Worm (Caenorhabditis elegans) whole organism, early embryonic: ENCODE measurements around the gene F32D8.13.

Experiments
- ama-1 ChIP-seq: fragments of 150-350 bp; optimal IDR thresholded peaks from 2 replicates; lab custom pipeline; 2014
- ceh-36 ChIP-seq: sonication (generic microtip); optimal IDR thresholded peaks from 2 replicates; lab custom pipeline; 2016; ENCODE audit warnings: missing genetic modification characterization, inconsistent platforms, missing compliant biosample characterization
- flt-1 ChIP-seq: fragments of 200-800 bp; sonication (Bioruptor generic); IDR thresholded peaks from 2 replicates; pipeline ENCODE4 v1.3.6; 2022; ENCODE audit warnings: missing genetic modification characterization, missing compliant biosample characterization
- hmbx-1 ChIP-seq: sonication (generic microtip); optimal IDR thresholded peaks from 2 replicates; lab custom pipeline; 2016; ENCODE audit warnings: mild to moderate bottlenecking, missing genetic modification characterization, missing compliant biosample characterization
- hmg-4 ChIP-seq: fragments of 200-800 bp; sonication (Bioruptor generic); optimal IDR thresholded peaks from 2 replicates; lab custom pipeline; 2018; ENCODE audit warnings: mild to moderate bottlenecking, missing genetic modification characterization, missing compliant biosample characterization
- hnd-1 ChIP-seq: sonication (generic microtip); optimal IDR thresholded peaks from 2 replicates; lab custom pipeline; 2016; ENCODE audit warnings: missing genetic modification characterization, missing compliant biosample characterization
- scrt-1 ChIP-seq: fragments of 200-800 bp; sonication (Bioruptor generic); IDR thresholded peaks from 2 replicates; pipeline ENCODE4 v1.3.6; 2022; ENCODE audit warnings: missing genetic modification characterization, missing compliant biosample characterization
- sea-1 ChIP-seq: fragments of 200-800 bp; sonication (Bioruptor generic); conservative IDR thresholded peaks from 2 replicates; pipeline ENCODE4 v1.3.6; 2022; ENCODE audit warnings: missing genetic modification characterization, missing compliant biosample characterization
- tra-4 ChIP-seq: sonication (generic microtip); optimal IDR thresholded peaks from 2 replicates; lab custom pipeline; 2017; ENCODE audit warnings: missing genetic modification characterization, missing compliant biosample characterization

- TF ChIP-seq hnd-1 (tag; lab: Kevin White, UChicago) (no peak), sea-1 (GFP tag; lab: Robert Waterston, UW) (no peak), hmbx-1 (tag; lab: Kevin White, UChicago) (no peak), scrt-1 (no peak), ama-1 (no peak), ceh-36 (tag; lab: Kevin White, UChicago) (no peak), tra-4 (tag; lab: Kevin White, UChicago) (no peak), hmg-4 (GFP tag; lab: Kevin White, UChicago) (no peak), flt-1 (GFP tag; lab: Robert Waterston, UW) (no peak)
These were observed 29.3 kb upstream of the F32D8.13 start for ce11 chrV:10925658-10926057.
